Fruit fly (Drosophila melanogaster): ENCODE data around the gene CG8927.

DNA sequence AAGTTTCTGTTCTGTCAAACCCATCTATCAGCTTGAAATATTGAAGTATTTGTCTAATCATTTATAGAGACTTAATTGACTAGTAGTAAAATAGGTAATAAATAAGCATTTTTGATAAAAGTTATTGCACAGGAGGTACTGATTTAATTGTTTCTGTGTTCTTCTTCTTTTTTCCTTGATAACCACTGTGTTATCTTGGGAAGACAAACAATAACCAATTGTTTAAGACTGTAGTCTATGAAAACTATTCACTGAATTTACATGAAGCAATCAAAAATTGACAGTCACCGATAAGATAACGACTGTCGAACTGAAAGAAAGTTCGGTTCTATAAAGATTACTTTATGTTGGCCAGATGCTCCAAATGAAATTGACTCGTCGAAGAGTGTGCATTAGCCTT, 7.3 kb upstream of the CG8927 start:
- TF ChIP-seq Dll (GFP tag; IDR thresholded peaks at IDR 0.05; ENCODE audit: partially characterized antibody) (no peak), zf30C (GFP tag; optimal IDR thresholded peaks at IDR 0.05) (no peak), Camta (GFP tag; optimal IDR thresholded peaks at IDR 0.05) (no peak), Rx (GFP tag; IDR thresholded peaks at IDR 0.05) (no peak)
